Worm (Caenorhabditis elegans) whole organism, late embryonic: ENCODE measurements around the gene dpf-2.

Source experiments
- F13H6.1 ChIP-seq: sonication (generic microtip); optimal IDR thresholded peaks from 2 replicates; lab custom pipeline; 2016; ENCODE audit warnings: missing genetic modification characterization, missing compliant biosample characterization
- Y22D7AL.16 ChIP-seq: sonication (generic microtip); optimal IDR thresholded peaks from 2 replicates; lab custom pipeline; 2016; ENCODE audit warnings: missing genetic modification characterization, missing compliant biosample characterization
- ceh-34 ChIP-seq: sonication (generic microtip); optimal IDR thresholded peaks from 2 replicates; lab custom pipeline; 2016; ENCODE audit warnings: mild to moderate bottlenecking, missing genetic modification characterization, missing compliant biosample characterization
- elt-2 ChIP-seq: sonication (generic microtip); optimal IDR thresholded peaks from 2 replicates; lab custom pipeline; 2016; ENCODE audit warnings: missing genetic modification reagents, missing genetic modification characterization, missing compliant biosample characterization
- fkh-10 ChIP-seq: fragments of 150-350 bp; optimal IDR thresholded peaks from 2 replicates; lab custom pipeline; 2014; ENCODE audit warnings: missing biosample characterization, missing genetic modification reagents, missing genetic modification characterization
- nhr-11 ChIP-seq: fragments of 150-350 bp; optimal IDR thresholded peaks from 2 replicates; lab custom pipeline; 2014; ENCODE audit warnings: missing biosample characterization, missing genetic modification characterization
- pag-3 ChIP-seq: sonication (generic microtip); optimal IDR thresholded peaks from 2 replicates; lab custom pipeline; 2016; ENCODE audit warnings: missing compliant biosample characterization, missing genetic modification characterization, borderline replicate concordance
- pqm-1 ChIP-seq: sonication (generic microtip); optimal IDR thresholded peaks from 2 replicates; lab custom pipeline; 2016; ENCODE audit warnings: missing genetic modification characterization, missing compliant biosample characterization
- pros-1 ChIP-seq: fragments of 150-350 bp; optimal IDR thresholded peaks from 2 replicates; lab custom pipeline; 2014; ENCODE audit warnings: missing biosample characterization, missing genetic modification reagents, missing genetic modification characterization
- ref-2 ChIP-seq: sonication (generic microtip); optimal IDR thresholded peaks from 2 replicates; lab custom pipeline; 2016; ENCODE audit warnings: missing genetic modification characterization, missing compliant biosample characterization
- tbx-2 ChIP-seq: sonication (generic microtip); optimal IDR thresholded peaks from 2 replicates; lab custom pipeline; 2016; ENCODE audit warnings: missing genetic modification characterization, missing compliant biosample characterization

DNA sequence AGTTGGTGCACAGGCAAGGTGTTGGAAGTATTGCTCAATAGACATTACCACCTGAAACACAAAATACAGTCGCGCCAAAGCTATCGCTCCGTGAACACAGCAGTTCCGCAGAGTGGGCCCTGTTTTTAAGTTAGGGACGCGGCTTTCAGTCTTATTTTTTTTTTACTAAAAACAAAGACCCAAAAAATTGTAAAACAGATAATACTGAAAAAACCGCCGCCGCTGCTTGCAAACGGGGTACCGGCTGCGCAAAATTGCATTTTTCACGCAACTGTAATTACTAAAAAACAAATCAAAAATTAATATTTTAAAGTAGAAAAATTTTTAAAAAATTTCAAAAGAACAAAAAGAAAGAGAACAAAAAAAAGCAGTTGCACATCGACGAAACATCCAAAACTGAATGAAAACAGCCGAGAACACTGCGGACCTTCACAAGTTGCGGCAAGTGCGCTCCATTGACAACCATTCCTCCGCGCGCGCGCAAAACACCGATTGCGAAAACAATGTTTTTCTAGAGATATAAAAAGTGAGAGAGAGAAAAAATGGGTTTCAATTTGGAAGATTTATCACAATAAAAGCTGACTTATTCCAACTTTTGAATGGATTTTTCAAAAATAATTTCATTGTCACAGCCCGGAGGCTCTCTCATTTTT, 41.3 kb downstream of the dpf-2 start, which contains the start of gene F31F6.3:
- TF ChIP-seq nhr-11 (no peak), Y22D7AL.16 (tag; lab: Kevin White, UChicago) (no peak), ceh-34 (no peak), ref-2 (tag; lab: Kevin White, UChicago) (no peak), F13H6.1 (tag; lab: Kevin White, UChicago) (no peak), tbx-2 (tag; lab: Kevin White, UChicago) (no peak), pqm-1 (tag; lab: Kevin White, UChicago) (no peak), fkh-10 (GFP tag; lab: Kevin White, UChicago) (no peak), pros-1 (tag; lab: Kevin White, UChicago) (no peak), elt-2 (tag; lab: Kevin White, UChicago) (no peak), pag-3 (tag; lab: Kevin White, UChicago) (no peak)
